Worm (Caenorhabditis elegans): ENCODE results near the gene C35B1.2.

The C35B1.2 gene

ce11 chrIV:4049398-4049998 lies 36.5 kb upstream of the C35B1.2 start, which contains the start of gene pcn-1 (continued):
- TF ChIP-seq nhr-11 (tag; optimal IDR thresholded peaks at IDR 0.05): peak; percentile 28
- TF ChIP-seq unc-39 (tag; optimal IDR thresholded peaks at IDR 0.05): no peak
- TF ChIP-seq elt-1 (tag; optimal IDR thresholded peaks at IDR 0.05): peak; percentile 26
- TF ChIP-seq snpc-4 (tag; optimal IDR thresholded peaks at IDR 0.05): peak; percentile 87
- peak; percentile 85 for TF ChIP-seq jun-1 (tag; optimal IDR thresholded peaks at IDR 0.05)
- no peak for TF ChIP-seq nhr-237 (tag; optimal IDR thresholded peaks at IDR 0.05)
- TF ChIP-seq hmg-11 (tag; optimal IDR thresholded peaks at IDR 0.05): peak; percentile 70
- TF ChIP-seq nhr-77 (tag; optimal IDR thresholded peaks at IDR 0.05): peak; percentile 51
- TF ChIP-seq mdl-1 (tag; optimal IDR thresholded peaks at IDR 0.05): no peak
- TF ChIP-seq nfya-1 (tag; optimal IDR thresholded peaks at IDR 0.05; ENCODE audit: insufficient read depth): peak; percentile 93
- peak; percentile 47 for TF ChIP-seq egl-27 (tag; optimal IDR thresholded peaks at IDR 0.05)
- TF ChIP-seq nhr-28 (tag; optimal IDR thresholded peaks at IDR 0.05): peak; percentile 6
- no peak for TF ChIP-seq eor-1 (tag; optimal IDR thresholded peaks at IDR 0.05)
- TF ChIP-seq nhr-43 (tag; optimal IDR thresholded peaks at IDR 0.05; ENCODE audit: poor library complexity, severe bottlenecking): peak; percentile 92
- peak; percentile 60 for TF ChIP-seq ama-1 (optimal IDR thresholded peaks at IDR 0.05)
- no peak for TF ChIP-seq aly-2 (tag; optimal IDR thresholded peaks at IDR 0.05)
- peak; percentile 69 for TF ChIP-seq elt-2 (tag; optimal IDR thresholded peaks at IDR 0.05)
- TF ChIP-seq pqm-1 (tag; optimal IDR thresholded peaks at IDR 0.05): peak; percentile 44

DNA sequence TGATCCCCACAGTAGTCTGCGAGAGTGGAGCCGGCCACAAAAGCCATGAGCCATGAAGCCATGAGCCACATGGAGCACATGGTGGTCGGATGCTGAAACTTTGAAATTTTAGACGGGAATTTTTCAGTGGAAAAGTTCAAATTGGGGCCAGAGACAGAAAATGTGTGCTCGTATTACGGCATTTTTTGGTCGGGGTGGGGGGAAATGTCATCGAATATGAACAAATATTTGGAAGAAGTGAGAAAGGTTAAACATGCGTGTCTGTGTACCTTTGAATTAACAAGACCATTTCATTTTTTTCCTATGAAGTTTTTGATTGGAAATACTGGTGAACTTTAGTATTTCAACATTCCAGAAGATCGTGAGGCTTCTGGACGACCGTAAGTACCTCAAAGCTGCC lies 34.5 kb upstream of the C35B1.2 start, which contains the start of gene wrt-5:
Gene wrt-5 (minus strand): TSS at position 101 of the 400 bp plus-strand sequence.
- TF ChIP-seq pha-4 (tag; optimal IDR thresholded peaks at IDR 0.05) (peak; percentile 7), nhr-28 (tag; optimal IDR thresholded peaks at IDR 0.05) (no peak)

- TF ChIP-seq aly-2 (tag; optimal IDR thresholded peaks at IDR 0.05) (no peak), daf-12 (tag; optimal IDR thresholded peaks at IDR 0.05) (no peak)
These were observed 33.7 kb upstream of the C35B1.2 start for ce11 chrIV:4052274-4052673.

- TF ChIP-seq skn-1 (tag; optimal IDR thresholded peaks at IDR 0.05) (no peak), elt-2 (tag; optimal IDR thresholded peaks at IDR 0.05) (peak; percentile 51)
These were observed 32.6 kb upstream of the C35B1.2 start for ce11 chrIV:4053405-4053804.

- TF ChIP-seq mdl-1 (tag; optimal IDR thresholded peaks at IDR 0.05): no peak
- no peak for TF ChIP-seq snpc-4 (tag; optimal IDR thresholded peaks at IDR 0.05)
- no peak for TF ChIP-seq ceh-82 (tag; optimal IDR thresholded peaks at IDR 0.05)
- TF ChIP-seq unc-62 (GFP tag; optimal IDR thresholded peaks at IDR 0.05): no peak
- TF ChIP-seq egl-5 (tag; optimal IDR thresholded peaks at IDR 0.05): no peak
- no peak for TF ChIP-seq nhr-12 (tag; optimal IDR thresholded peaks at IDR 0.05)
- no peak for TF ChIP-seq pha-4 (tag; optimal IDR thresholded peaks at IDR 0.05)
These were observed 30.7 kb upstream of the C35B1.2 start for ce11 chrIV:4055297-4055696.

ce11 chrIV:4063573-4063972 lies 22.4 kb upstream of the C35B1.2 start, which contains the start of gene ilys-6:
TSS of gene ilys-6 (minus strand) at chrIV:4063673.
- TF ChIP-seq skn-1 (tag; optimal IDR thresholded peaks at IDR 0.05): no peak
- no peak for TF ChIP-seq nhr-237 (tag; optimal IDR thresholded peaks at IDR 0.05)
- no peak for TF ChIP-seq ZK546.5 (tag; optimal IDR thresholded peaks at IDR 0.05)
- TF ChIP-seq fkh-2 (tag; optimal IDR thresholded peaks at IDR 0.05): no peak
- TF ChIP-seq pqm-1 (tag; optimal IDR thresholded peaks at IDR 0.05): no peak
- TF ChIP-seq nhr-43 (tag; optimal IDR thresholded peaks at IDR 0.05; ENCODE audit: poor library complexity, severe bottlenecking): no peak

DNA sequence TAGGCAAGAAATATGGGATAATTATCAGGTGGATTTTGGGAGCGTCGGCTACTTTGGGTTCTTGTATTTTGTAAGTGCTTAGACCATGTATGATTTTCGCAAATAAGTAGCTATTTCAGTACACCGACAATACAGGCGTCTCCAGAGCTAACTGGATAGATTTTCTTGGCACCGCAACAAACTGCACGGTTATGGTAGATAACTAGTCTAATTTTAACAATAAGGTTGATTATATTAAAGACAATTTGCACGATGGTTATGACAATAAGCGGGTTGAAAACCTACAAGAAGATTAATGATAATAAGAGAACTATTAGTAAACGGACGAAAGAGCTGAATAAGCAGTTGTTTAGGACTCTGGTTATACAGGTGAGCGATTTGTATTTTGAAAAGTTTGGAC lies 18.7 kb upstream of the C35B1.2 start:
- TF ChIP-seq unc-62 (GFP tag; optimal IDR thresholded peaks at IDR 0.05): no peak
- no peak for TF ChIP-seq ztf-4 (tag; optimal IDR thresholded peaks at IDR 0.05)
- no peak for TF ChIP-seq fos-1 (tag; optimal IDR thresholded peaks at IDR 0.05)
- no peak for TF ChIP-seq egl-5 (tag; optimal IDR thresholded peaks at IDR 0.05)
- TF ChIP-seq skn-1 (tag; optimal IDR thresholded peaks at IDR 0.05): no peak
- no peak for TF ChIP-seq lsy-12 (tag; optimal IDR thresholded peaks at IDR 0.05)
- TF ChIP-seq pqm-1 (tag; optimal IDR thresholded peaks at IDR 0.05): no peak
- no peak for TF ChIP-seq nhr-28 (tag; optimal IDR thresholded peaks at IDR 0.05)
- TF ChIP-seq nhr-67 (tag; optimal IDR thresholded peaks at IDR 0.05): no peak
- TF ChIP-seq elt-1 (tag; optimal IDR thresholded peaks at IDR 0.05): no peak
- TF ChIP-seq nhr-237 (tag; optimal IDR thresholded peaks at IDR 0.05): no peak
